Fruit fly (Drosophila melanogaster): Measurements from ENCODE around the gene CG15147.

The CG15147 gene

dm6 chr2L:17589853-17590252 is 36.3 kb downstream of the CG15147 start (continued):
- TF ChIP-seq Trl (optimal IDR thresholded peaks at IDR 0.05): no peak
- TF ChIP-seq Trl (GFP tag; optimal IDR thresholded peaks at IDR 0.05): peak; percentile 40
- TF ChIP-seq ATbp (GFP tag; optimal IDR thresholded peaks at IDR 0.05): no peak
- TF ChIP-seq CG7839 (tag; optimal IDR thresholded peaks at IDR 0.05): peak; percentile 49
- TF ChIP-seq Hsf (GFP tag; optimal IDR thresholded peaks at IDR 0.05): peak; percentile 19
- TF ChIP-seq CoRest (tag; optimal IDR thresholded peaks at IDR 0.05): peak; percentile 34
- TF ChIP-seq Sox102F (GFP tag; optimal IDR thresholded peaks at IDR 0.05): peak; percentile 35
- TF ChIP-seq CG17359 (tag; optimal IDR thresholded peaks at IDR 0.05): peak; percentile 15
- TF ChIP-seq chinmo (GFP tag; IDR thresholded peaks at IDR 0.05; ENCODE audit: partially characterized antibody): 0 out of 4 replicates have a peak, but pooled peaks have one; percentile 8
- TF ChIP-seq CG2678 (tag; optimal IDR thresholded peaks at IDR 0.05): peak; percentile 24
- no peak for TF ChIP-seq mld (GFP tag; IDR thresholded peaks at IDR 0.05; ENCODE audit: partially characterized antibody)
- TF ChIP-seq ci (GFP tag; IDR thresholded peaks at IDR 0.05): 0 out of 3 replicates have a peak, but pooled peaks have one; percentile 20
- peak; percentile 18 for TF ChIP-seq CG13424 (tag; optimal IDR thresholded peaks at IDR 0.05)
- TF ChIP-seq Dref (GFP tag; IDR thresholded peaks at IDR 0.05): no peak
- peak; percentile 33 for TF ChIP-seq Ptx1 (GFP tag; IDR thresholded peaks at IDR 0.05)
- TF ChIP-seq CG12391 (tag; optimal IDR thresholded peaks at IDR 0.05): no peak
- TF ChIP-seq Hmr (GFP tag; optimal IDR thresholded peaks at IDR 0.05): peak; percentile 40
- peak; percentile 13 for TF ChIP-seq Hr3 (GFP tag; optimal IDR thresholded peaks at IDR 0.05)
- TF ChIP-seq caup (GFP tag; optimal IDR thresholded peaks at IDR 0.05; ENCODE audit: severe bottlenecking): peak; percentile 7
- no peak for TF ChIP-seq CG11695 (GFP tag; IDR thresholded peaks at IDR 0.05)
- peak; percentile 66 for TF ChIP-seq abd-A (tag; optimal IDR thresholded peaks at IDR 0.05)
- no peak for TF ChIP-seq jumu (GFP tag; optimal IDR thresholded peaks at IDR 0.05)
- TF ChIP-seq sisA (GFP tag; IDR thresholded peaks at IDR 0.05): peak; percentile 31; the same call in 1 of the 2 replicates
- peak; percentile 5 for TF ChIP-seq Fer3 (tag; optimal IDR thresholded peaks at IDR 0.05)
- TF ChIP-seq dmrt11E (tag; optimal IDR thresholded peaks at IDR 0.05): peak; percentile 5
- peak; percentile 1 for TF ChIP-seq gcm (GFP tag; optimal IDR thresholded peaks at IDR 0.05)
- TF ChIP-seq GATAe (GFP tag; conservative IDR thresholded peaks at IDR 0.05): no peak
- TF ChIP-seq CG11456 (GFP tag; IDR thresholded peaks at IDR 0.05): 0 out of 3 replicates have a peak, but pooled peaks have one; percentile 60
- TF ChIP-seq CG7928 (GFP tag; optimal IDR thresholded peaks at IDR 0.05): peak; percentile 75
- TF ChIP-seq ind (GFP tag; optimal IDR thresholded peaks at IDR 0.05): peak; percentile 4
- TF ChIP-seq CG10209 (GFP tag; optimal IDR thresholded peaks at IDR 0.05): peak; percentile 2
- TF ChIP-seq CG17361 (GFP tag; IDR thresholded peaks at IDR 0.05): peak; percentile 61; the same call in 2 of the 3 replicates
- TF ChIP-seq CG17612 (GFP tag; IDR thresholded peaks at IDR 0.05): no peak
- TF ChIP-seq unpg (GFP tag; optimal IDR thresholded peaks at IDR 0.05): peak; percentile 41
- TF ChIP-seq Myb (GFP tag; optimal IDR thresholded peaks at IDR 0.05): peak; percentile 6
- TF ChIP-seq CG31441 (GFP tag; IDR thresholded peaks at IDR 0.05): no peak
- TF ChIP-seq lab (GFP tag; optimal IDR thresholded peaks at IDR 0.05): peak; percentile 16
- TF ChIP-seq sug (tag; optimal IDR thresholded peaks at IDR 0.05): peak; percentile 28
- TF ChIP-seq CG10267 (tag; optimal IDR thresholded peaks at IDR 0.05): peak; percentile 16
- TF ChIP-seq CG2116 (GFP tag; optimal IDR thresholded peaks at IDR 0.05): peak; percentile 87
- peak; percentile 7 for TF ChIP-seq gsb-n (tag; optimal IDR thresholded peaks at IDR 0.05)

- TF ChIP-seq CG13894 (tag; optimal IDR thresholded peaks at IDR 0.05) (peak; percentile 81), Hey (tag; optimal IDR thresholded peaks at IDR 0.05) (peak; percentile 44), sna (GFP tag; IDR thresholded peaks at IDR 0.05; ENCODE audit: partially characterized antibody) (no peak), Usf (GFP tag; optimal IDR thresholded peaks at IDR 0.05) (no peak), CG2199 (GFP tag; IDR thresholded peaks at IDR 0.05) (0 out of 3 replicates have a peak, but pooled peaks have one; percentile 63), CG1832 (GFP tag; optimal IDR thresholded peaks at IDR 0.05) (peak; percentile 73), pros (GFP tag; optimal IDR thresholded peaks at IDR 0.05) (peak; percentile 65), Med (GFP tag) (no peak), oc (tag; optimal IDR thresholded peaks at IDR 0.05) (peak; percentile 64), run (tag; optimal IDR thresholded peaks at IDR 0.05) (peak; percentile 24), trem (tag; optimal IDR thresholded peaks at IDR 0.05) (no peak)
Measured at dm6 chr2L:17589115-17589514, 37.1 kb downstream of the CG15147 start, which contains the start of gene Oli. Gene Oli (plus strand): TSS chr2L:17589184.
